Fruit fly (Drosophila melanogaster): ENCODE data around the gene CG12081.

DNA sequence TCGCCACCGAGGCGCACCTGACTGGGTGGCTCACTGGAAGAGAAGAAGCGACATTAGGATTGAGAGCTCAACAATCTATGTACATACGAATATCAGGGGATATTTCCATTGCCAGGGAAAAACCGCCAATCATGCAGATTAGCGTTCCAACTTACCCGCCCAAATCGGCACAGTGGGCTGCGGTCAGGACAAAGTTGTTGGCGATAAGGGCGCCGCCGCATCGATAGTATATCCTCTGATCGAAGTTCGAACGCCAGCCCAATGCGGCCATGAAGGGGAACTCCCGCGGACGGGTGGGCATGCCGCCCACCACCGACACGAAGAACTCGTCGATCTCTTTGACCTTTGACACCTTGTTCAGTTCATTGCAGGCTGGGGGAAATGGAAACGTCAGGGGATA, 16.7 kb upstream of the CG12081 start:
- TF ChIP-seq CG8478 (optimal IDR thresholded peaks at IDR 0.05) (no peak), CTCF (optimal IDR thresholded peaks at IDR 0.05) (no peak)
